Worm (Caenorhabditis elegans) whole organism, L3 larva: Measurements from ENCODE around the gene srx-116.

ENCODE experiments used
- R02D3.7 ChIP-seq: fragments of 150-350 bp; optimal IDR thresholded peaks from 2 replicates; lab custom pipeline; 2014; ENCODE audit warnings: missing biosample characterization, missing genetic modification characterization
- ceh-82 ChIP-seq: fragments of 150-350 bp; optimal IDR thresholded peaks from 2 replicates; lab custom pipeline; 2014; ENCODE audit warnings: missing biosample characterization, missing genetic modification characterization
- pha-4 ChIP-seq: fragments of 150-350 bp; optimal IDR thresholded peaks from 2 replicates; lab custom pipeline; 2014; ENCODE audit warnings: missing biosample characterization, missing genetic modification reagents, missing genetic modification characterization
- ztf-4 ChIP-seq: fragments of 150-350 bp; optimal IDR thresholded peaks from 2 replicates; lab custom pipeline; 2014; ENCODE audit warnings: missing biosample characterization, missing genetic modification characterization

ce11 chrV:12714120-12714519, 43.4 kb downstream of the srx-116 start, which contains the start of gene R11D1.4:
- TF ChIP-seq R02D3.7 (tag; lab: Kevin White, UChicago) (no peak), pha-4 (no peak), ceh-82 (tag; lab: Kevin White, UChicago) (no peak), ztf-4 (tag; lab: Kevin White, UChicago) (no peak)
